Worm (Caenorhabditis elegans) whole organism, early embryonic: ENCODE measurements around the gene sru-48.
A peak's percentile ranks its signal among the peaks of the same experiment; 100 is the strongest.

Experiments used
- B0310.2 ChIP-seq: sonication (generic microtip); optimal IDR thresholded peaks from 2 replicates; lab custom pipeline; 2016; ENCODE audit warnings: mild to moderate bottlenecking, missing genetic modification characterization, missing compliant biosample characterization
- F13C5.2 ChIP-seq: sonication (generic microtip); optimal IDR thresholded peaks from 2 replicates; lab custom pipeline; 2017; ENCODE audit warnings: mild to moderate bottlenecking, missing genetic modification characterization, inconsistent platforms, missing compliant biosample characterization
- aly-1 ChIP-seq: sonication (generic microtip); optimal IDR thresholded peaks from 2 replicates; lab custom pipeline; 2016; ENCODE audit warnings: missing genetic modification characterization, missing compliant biosample characterization
- ama-1 ChIP-seq: fragments of 150-350 bp; optimal IDR thresholded peaks from 2 replicates; lab custom pipeline; 2014
- ceh-13 ChIP-seq: fragments of 200-800 bp; sonication (Bioruptor generic); optimal IDR thresholded peaks from 2 replicates; lab custom pipeline; 2018; ENCODE audit warnings: mild to moderate bottlenecking, missing genetic modification characterization, missing compliant biosample characterization
- ceh-36 ChIP-seq: sonication (generic microtip); optimal IDR thresholded peaks from 2 replicates; lab custom pipeline; 2016; ENCODE audit warnings: missing genetic modification characterization, inconsistent platforms, missing compliant biosample characterization
- ets-7 ChIP-seq: sonication (generic microtip); optimal IDR thresholded peaks from 2 replicates; lab custom pipeline; 2016; ENCODE audit warnings: missing genotype, missing genetic modification characterization, missing compliant biosample characterization
- flt-1 ChIP-seq: fragments of 200-800 bp; sonication (Bioruptor generic); IDR thresholded peaks from 2 replicates; pipeline ENCODE4 v1.3.6; 2022; ENCODE audit warnings: missing genetic modification characterization, missing compliant biosample characterization
- hmbx-1 ChIP-seq: sonication (generic microtip); optimal IDR thresholded peaks from 2 replicates; lab custom pipeline; 2016; ENCODE audit warnings: mild to moderate bottlenecking, missing genetic modification characterization, missing compliant biosample characterization
- hmg-4 ChIP-seq: fragments of 200-800 bp; sonication (Bioruptor generic); optimal IDR thresholded peaks from 2 replicates; lab custom pipeline; 2018; ENCODE audit warnings: mild to moderate bottlenecking, missing genetic modification characterization, missing compliant biosample characterization
- hnd-1 ChIP-seq: sonication (generic microtip); optimal IDR thresholded peaks from 2 replicates; lab custom pipeline; 2016; ENCODE audit warnings: missing genetic modification characterization, missing compliant biosample characterization
- pes-1 ChIP-seq: fragments of 200-800 bp; sonication (Bioruptor generic); IDR thresholded peaks from 2 replicates; pipeline ENCODE4 v1.3.6; 2022; ENCODE audit warnings: missing genetic modification reagents, missing genetic modification characterization, missing compliant biosample characterization
- scrt-1 ChIP-seq: fragments of 200-800 bp; sonication (Bioruptor generic); IDR thresholded peaks from 2 replicates; pipeline ENCODE4 v1.3.6; 2022; ENCODE audit warnings: missing genetic modification characterization, missing compliant biosample characterization
- sea-1 ChIP-seq: fragments of 200-800 bp; sonication (Bioruptor generic); conservative IDR thresholded peaks from 2 replicates; pipeline ENCODE4 v1.3.6; 2022; ENCODE audit warnings: missing genetic modification characterization, missing compliant biosample characterization
- tbx-11 ChIP-seq: fragments of 200-800 bp; sonication (Bioruptor generic); IDR thresholded peaks from 2 replicates; pipeline ENCODE4 v1.3.6; 2022; ENCODE audit warnings: missing genetic modification characterization, missing compliant biosample characterization
- tbx-37 ChIP-seq: fragments of 200-800 bp; sonication (Bioruptor generic); conservative IDR thresholded peaks from 2 replicates; pipeline ENCODE4 v1.3.6; 2022; ENCODE audit warnings: missing genetic modification reagents, missing genetic modification characterization, missing compliant biosample characterization
- tra-4 ChIP-seq: sonication (generic microtip); optimal IDR thresholded peaks from 2 replicates; lab custom pipeline; 2017; ENCODE audit warnings: missing genetic modification characterization, missing compliant biosample characterization

Gene sru-48

ce11 chrX:5179874-5180273, at the start of gene sru-48:
Gene sru-48 (plus strand): TSS chrX:5180174.
- TF ChIP-seq tbx-37 (GFP tag; lab: Robert Waterston, UW) (no peak), ama-1 (lab: Kevin White, UChicago) (no peak), tbx-11 (no peak), hnd-1 (no peak), flt-1 (GFP tag; lab: Robert Waterston, UW) (no peak), ceh-13 (GFP tag; lab: Kevin White, UChicago) (no peak), ets-7 (tag; lab: Kevin White, UChicago) (no peak), hmbx-1 (no peak)

- TF ChIP-seq flt-1 (GFP tag; lab: Robert Waterston, UW) (no peak), ceh-13 (GFP tag; lab: Kevin White, UChicago) (no peak), sea-1 (GFP tag; lab: Robert Waterston, UW) (no peak), ceh-36 (tag; lab: Kevin White, UChicago) (no peak), tbx-37 (GFP tag; lab: Robert Waterston, UW) (no peak), ama-1 (lab: Kevin White, UChicago) (no peak), aly-1 (tag; lab: Kevin White, UChicago) (no peak), ets-7 (tag; lab: Kevin White, UChicago) (no peak), F13C5.2 (no peak), pes-1 (GFP tag; lab: Robert Waterston, UW) (no peak), hnd-1 (no peak), tra-4 (tag; lab: Kevin White, UChicago) (no peak), hmbx-1 (no peak), hmg-4 (no peak), scrt-1 (GFP tag; lab: Robert Waterston, UW) (no peak), tbx-11 (no peak), B0310.2 (tag; lab: Kevin White, UChicago) (no peak)
Measured at ce11 chrX:5131760-5132159, 48.2 kb upstream of the sru-48 start.

- TF ChIP-seq scrt-1 (GFP tag; lab: Robert Waterston, UW) (no peak), ceh-13 (GFP tag; lab: Kevin White, UChicago) (no peak), ama-1 (lab: Kevin White, UChicago) (no peak)
Measured at ce11 chrX:5133980-5134379, 46.0 kb upstream of the sru-48 start, which contains the start of gene tbc-7. Gene tbc-7 (plus strand): TSS chrX:5134280.

ce11 chrX:5135548-5135947, 44.4 kb upstream of the sru-48 start:
- TF ChIP-seq ama-1 (lab: Kevin White, UChicago): no peak
- no peak for TF ChIP-seq flt-1 (GFP tag; lab: Robert Waterston, UW)
- no peak for TF ChIP-seq ets-7 (tag; lab: Kevin White, UChicago)
- no peak for TF ChIP-seq sea-1 (GFP tag; lab: Robert Waterston, UW)
- TF ChIP-seq ceh-13 (GFP tag; lab: Kevin White, UChicago): no peak
- no peak for TF ChIP-seq pes-1 (GFP tag; lab: Robert Waterston, UW)
- no peak for TF ChIP-seq tbx-11
- TF ChIP-seq hnd-1: no peak
- TF ChIP-seq tbx-37 (GFP tag; lab: Robert Waterston, UW): no peak

ce11 chrX:5137716-5138470, 42.1 kb upstream of the sru-48 start:
- TF ChIP-seq flt-1 (GFP tag; lab: Robert Waterston, UW): no peak
- TF ChIP-seq tra-4 (tag; lab: Kevin White, UChicago): no peak
- TF ChIP-seq hnd-1: no peak
- TF ChIP-seq F13C5.2: no peak
- TF ChIP-seq scrt-1 (GFP tag; lab: Robert Waterston, UW): no peak
- no peak for TF ChIP-seq ceh-36 (tag; lab: Kevin White, UChicago)
- TF ChIP-seq tbx-37 (GFP tag; lab: Robert Waterston, UW): no peak
- TF ChIP-seq B0310.2 (tag; lab: Kevin White, UChicago): no peak
- TF ChIP-seq sea-1 (GFP tag; lab: Robert Waterston, UW): no peak
- TF ChIP-seq ceh-13 (GFP tag; lab: Kevin White, UChicago): no peak
- TF ChIP-seq aly-1 (tag; lab: Kevin White, UChicago): no peak
- no peak for TF ChIP-seq tbx-11
- TF ChIP-seq hmbx-1: no peak
- no peak for TF ChIP-seq hmg-4
- TF ChIP-seq ets-7 (tag; lab: Kevin White, UChicago): no peak
- no peak for TF ChIP-seq pes-1 (GFP tag; lab: Robert Waterston, UW)

ce11 chrX:5140177-5140576, 39.8 kb upstream of the sru-48 start:
- 0 out of 2 replicates have a peak, but pooled peaks have one; percentile 33 for TF ChIP-seq pes-1 (GFP tag; lab: Robert Waterston, UW)
- TF ChIP-seq F13C5.2: peak; percentile 69
- no peak for TF ChIP-seq tra-4 (tag; lab: Kevin White, UChicago)
- TF ChIP-seq tbx-37 (GFP tag; lab: Robert Waterston, UW): no peak
- no peak for TF ChIP-seq hmg-4
- no peak for TF ChIP-seq hmbx-1
- TF ChIP-seq sea-1 (GFP tag; lab: Robert Waterston, UW): no peak
- TF ChIP-seq ama-1 (lab: Kevin White, UChicago): no peak
- no peak for TF ChIP-seq aly-1 (tag; lab: Kevin White, UChicago)
- TF ChIP-seq scrt-1 (GFP tag; lab: Robert Waterston, UW): no peak

- TF ChIP-seq ama-1 (lab: Kevin White, UChicago): no peak
- no peak for TF ChIP-seq ceh-13 (GFP tag; lab: Kevin White, UChicago)
- TF ChIP-seq ets-7 (tag; lab: Kevin White, UChicago): no peak
- TF ChIP-seq tbx-37 (GFP tag; lab: Robert Waterston, UW): no peak
- no peak for TF ChIP-seq flt-1 (GFP tag; lab: Robert Waterston, UW)
- no peak for TF ChIP-seq hmg-4
- no peak for TF ChIP-seq sea-1 (GFP tag; lab: Robert Waterston, UW)
- no peak for TF ChIP-seq scrt-1 (GFP tag; lab: Robert Waterston, UW)
- no peak for TF ChIP-seq B0310.2 (tag; lab: Kevin White, UChicago)
Measured at ce11 chrX:5142403-5142802, 37.6 kb upstream of the sru-48 start.
